Fruit fly (Drosophila melanogaster) whole organism, embryonic: ENCODE results near the gene CG1622.

ENCODE experiments used
- CG13123 ChIP-seq: fragments of 200-800 bp; sonication (Bioruptor generic); optimal IDR thresholded peaks from 2 replicates; lab custom pipeline; 2016; ENCODE audit warnings: missing biosample characterization, missing genetic modification characterization
- CG13894 ChIP-seq: fragments of 200-800 bp; sonication (Bioruptor generic); optimal IDR thresholded peaks from 3 replicates; lab custom pipeline; 2018; ENCODE audit warnings: missing biosample characterization, mild to moderate bottlenecking, missing genetic modification characterization, moderate library complexity
- CG3163 ChIP-seq: fragments of 200-800 bp; sonication (Bioruptor generic); optimal IDR thresholded peaks from 3 replicates; lab custom pipeline; 2016; ENCODE audit warnings: missing biosample characterization, missing genetic modification characterization
- CG3838 ChIP-seq: fragments of 200-800 bp; sonication (Bioruptor generic); optimal IDR thresholded peaks from 3 replicates; lab custom pipeline; 2016; ENCODE audit warnings: missing biosample characterization, missing genetic modification characterization
- CG4404 ChIP-seq: fragments of 200-800 bp; sonication (Bioruptor generic); IDR thresholded peaks from 2 replicates; pipeline ENCODE4 v1.3.6; 2022; ENCODE audit warnings: missing biosample characterization, missing genetic modification characterization
- CG6854 ChIP-seq: fragments of 200-800 bp; sonication (Bioruptor generic); optimal IDR thresholded peaks from 3 replicates; lab custom pipeline; 2017; ENCODE audit warnings: missing biosample characterization, mild to moderate bottlenecking, missing genetic modification characterization
- Hmr ChIP-seq: fragments of 200-800 bp; sonication (Bioruptor generic); optimal IDR thresholded peaks from 3 replicates; lab custom pipeline; 2017; ENCODE audit warnings: mild to moderate bottlenecking, missing biosample characterization, missing genetic modification reagents, missing genetic modification characterization
- Nf-YC ChIP-seq: fragments of 200-800 bp; optimal IDR thresholded peaks from 3 replicates; lab custom pipeline; 2019; ENCODE audit warnings: missing biosample characterization, mild to moderate bottlenecking, missing genetic modification characterization, moderate library complexity
- Vsx1 ChIP-seq: fragments of 200-800 bp; sonication (Bioruptor generic); optimal IDR thresholded peaks from 2 replicates; lab custom pipeline; 2017; ENCODE audit warnings: missing biosample characterization, mild to moderate bottlenecking, missing genetic modification characterization, missing genetic modification reagents
- hkb ChIP-seq, 2 experiments: fragments of 200-800 bp in 1 of 2; fragments of >200 bp in 1 of 2; sonication (Bioruptor generic) in 1 of 2; IDR thresholded peaks in 1 of 2; optimal IDR thresholded peaks in 1 of 2; 2 replicates each; pipeline versions ENCODE4 v1.3.6 to Lab custom; 2017 to 2022; ENCODE audit warnings: missing biosample characterization in 1 of 2, missing genetic modification characterization in 1 of 2
- pros ChIP-seq: fragments of 200-800 bp; sonication (Bioruptor generic); optimal IDR thresholded peaks from 3 replicates; lab custom pipeline; 2019; ENCODE audit warnings: missing biosample characterization, mild to moderate bottlenecking, missing genetic modification characterization, moderate library complexity

dm6 chrX:13334434-13335146 is 37.7 kb downstream of the CG1622 start:
- TF ChIP-seq CG13894 (tag; lab: Kevin White, UChicago) (peak; percentile 32), CG3838 (GFP tag; lab: Kevin White, UChicago) (no peak), Hmr (GFP tag; lab: Kevin White, UChicago) (peak; percentile 51), Vsx1 (no peak), CG13123 (no peak), CG4404 (GFP tag; lab: Robert Waterston, UW) (no peak), hkb (optimal IDR thresholded peaks at IDR 0.05; lab: Kevin White, UChicago) (no peak), hkb (GFP tag; IDR thresholded peaks at IDR 0.05; lab: Robert Waterston, UW) (no peak), CG6854 (GFP tag; lab: Kevin White, UChicago) (no peak), CG3163 (GFP tag; lab: Kevin White, UChicago) (peak; percentile 31), Nf-YC (tag; lab: Kevin White, UChicago) (no peak), pros (GFP tag; lab: Kevin White, UChicago) (no peak)
